Worm (Caenorhabditis elegans): ENCODE data around the gene srg-15.

Gene srg-15

ce11 chrII:8726700-8727099, 16.5 kb upstream of the srg-15 start, which contains the start of gene T01B7.9:
Gene T01B7.9, minus strand, starts transcription at chrII:8726800.
- no peak for TF ChIP-seq nhr-11 (tag; optimal IDR thresholded peaks at IDR 0.05)
- no peak for TF ChIP-seq pha-4 (tag; optimal IDR thresholded peaks at IDR 0.05)
- no peak for TF ChIP-seq lin-15B (tag; optimal IDR thresholded peaks at IDR 0.05)
- no peak for TF ChIP-seq nhr-28 (tag; optimal IDR thresholded peaks at IDR 0.05)
- no peak for TF ChIP-seq R02D3.7 (tag; optimal IDR thresholded peaks at IDR 0.05)
- TF ChIP-seq elt-3 (tag; optimal IDR thresholded peaks at IDR 0.05): no peak
- TF ChIP-seq skn-1 (tag; optimal IDR thresholded peaks at IDR 0.05): no peak
- TF ChIP-seq ceh-9 (tag; optimal IDR thresholded peaks at IDR 0.05): no peak
- TF ChIP-seq ztf-11 (tag; optimal IDR thresholded peaks at IDR 0.05): no peak
- no peak for TF ChIP-seq unc-62 (GFP tag; optimal IDR thresholded peaks at IDR 0.05)
- TF ChIP-seq ceh-28 (tag; optimal IDR thresholded peaks at IDR 0.05): no peak
- no peak for TF ChIP-seq ceh-16 (tag; optimal IDR thresholded peaks at IDR 0.05)
- no peak for TF ChIP-seq zag-1 (tag; optimal IDR thresholded peaks at IDR 0.05)
- TF ChIP-seq hmg-11 (tag; optimal IDR thresholded peaks at IDR 0.05): no peak
- no peak for TF ChIP-seq egl-5 (tag; optimal IDR thresholded peaks at IDR 0.05)
- TF ChIP-seq nhr-43 (tag; optimal IDR thresholded peaks at IDR 0.05; ENCODE audit: poor library complexity, severe bottlenecking): no peak
- TF ChIP-seq fkh-10 (GFP tag; optimal IDR thresholded peaks at IDR 0.05): no peak
- TF ChIP-seq aly-2 (tag; optimal IDR thresholded peaks at IDR 0.05): no peak
- TF ChIP-seq lsy-12 (tag; optimal IDR thresholded peaks at IDR 0.05): no peak
- no peak for TF ChIP-seq fos-1 (tag; optimal IDR thresholded peaks at IDR 0.05)

- TF ChIP-seq pha-4 (tag; optimal IDR thresholded peaks at IDR 0.05) (no peak), ceh-82 (tag; optimal IDR thresholded peaks at IDR 0.05) (no peak), ztf-4 (tag; optimal IDR thresholded peaks at IDR 0.05) (no peak), hmg-11 (tag; optimal IDR thresholded peaks at IDR 0.05) (no peak), aly-2 (tag; optimal IDR thresholded peaks at IDR 0.05) (no peak), egl-27 (tag; optimal IDR thresholded peaks at IDR 0.05) (no peak), unc-62 (GFP tag; optimal IDR thresholded peaks at IDR 0.05) (no peak), ceh-9 (tag; optimal IDR thresholded peaks at IDR 0.05) (no peak), nhr-23 (tag; optimal IDR thresholded peaks at IDR 0.05) (no peak), nhr-237 (tag; optimal IDR thresholded peaks at IDR 0.05) (no peak), elt-2 (tag; optimal IDR thresholded peaks at IDR 0.05) (no peak), ceh-16 (tag; optimal IDR thresholded peaks at IDR 0.05) (no peak), ztf-11 (tag; optimal IDR thresholded peaks at IDR 0.05) (no peak), nfya-1 (tag; optimal IDR thresholded peaks at IDR 0.05; ENCODE audit: insufficient read depth) (no peak), egl-5 (tag; optimal IDR thresholded peaks at IDR 0.05) (no peak)
These were observed 11.8 kb upstream of the srg-15 start, which contains the start of gene trcs-2 for ce11 chrII:8721955-8722524. Gene trcs-2, plus strand, starts transcription at chrII:8722474.

- TF ChIP-seq elt-1 (tag; optimal IDR thresholded peaks at IDR 0.05): peak; percentile 98
- TF ChIP-seq fkh-10 (GFP tag; optimal IDR thresholded peaks at IDR 0.05): no peak
- peak; percentile 93 for TF ChIP-seq nhr-25 (tag; optimal IDR thresholded peaks at IDR 0.05)
- peak; percentile 66 for TF ChIP-seq nhr-23 (tag; optimal IDR thresholded peaks at IDR 0.05)
These were observed 7.4 kb upstream of the srg-15 start for ce11 chrII:8717579-8717978.

ce11 chrII:8716231-8716878, 6.1 kb upstream of the srg-15 start, which contains the start of the genes cyn-11 and T01B7.5:
Gene cyn-11, minus strand, starts transcription at chrII:8716281.
Gene T01B7.5, plus strand, starts transcription at chrII:8716828.
- TF ChIP-seq fos-1 (tag; optimal IDR thresholded peaks at IDR 0.05) (no peak), unc-39 (tag; optimal IDR thresholded peaks at IDR 0.05) (no peak), mml-1 (tag; optimal IDR thresholded peaks at IDR 0.05) (no peak), lsy-12 (tag; optimal IDR thresholded peaks at IDR 0.05) (no peak), hmg-11 (tag; optimal IDR thresholded peaks at IDR 0.05) (no peak), ceh-28 (tag; optimal IDR thresholded peaks at IDR 0.05) (no peak), snpc-4 (tag; optimal IDR thresholded peaks at IDR 0.05) (peak; percentile 16), nhr-77 (tag; optimal IDR thresholded peaks at IDR 0.05) (no peak), nhr-23 (tag; optimal IDR thresholded peaks at IDR 0.05) (peak; percentile 29), ceh-9 (tag; optimal IDR thresholded peaks at IDR 0.05) (no peak), nhr-67 (tag; optimal IDR thresholded peaks at IDR 0.05) (no peak), nhr-12 (tag; optimal IDR thresholded peaks at IDR 0.05) (no peak), ceh-82 (tag; optimal IDR thresholded peaks at IDR 0.05) (no peak), daf-12 (tag; optimal IDR thresholded peaks at IDR 0.05) (no peak), fkh-2 (tag; optimal IDR thresholded peaks at IDR 0.05) (no peak), nhr-43 (tag; optimal IDR thresholded peaks at IDR 0.05; ENCODE audit: poor library complexity, severe bottlenecking) (no peak), unc-62 (GFP tag; optimal IDR thresholded peaks at IDR 0.05) (no peak), fkh-10 (GFP tag; optimal IDR thresholded peaks at IDR 0.05) (no peak), zag-1 (tag; optimal IDR thresholded peaks at IDR 0.05) (no peak), lin-15B (tag; optimal IDR thresholded peaks at IDR 0.05) (peak; percentile 2), tbx-2 (tag; optimal IDR thresholded peaks at IDR 0.05) (no peak), nhr-237 (tag; optimal IDR thresholded peaks at IDR 0.05) (no peak), lin-39 (tag; optimal IDR thresholded peaks at IDR 0.05) (no peak), skn-1 (tag; optimal IDR thresholded peaks at IDR 0.05) (no peak), pha-4 (tag; optimal IDR thresholded peaks at IDR 0.05) (peak; percentile 41), nhr-11 (tag; optimal IDR thresholded peaks at IDR 0.05) (no peak), ztf-11 (tag; optimal IDR thresholded peaks at IDR 0.05) (no peak), R02D3.7 (tag; optimal IDR thresholded peaks at IDR 0.05) (no peak), nhr-25 (tag; optimal IDR thresholded peaks at IDR 0.05) (no peak), ceh-16 (tag; optimal IDR thresholded peaks at IDR 0.05) (no peak), mdl-1 (tag; optimal IDR thresholded peaks at IDR 0.05) (no peak), elt-1 (tag; optimal IDR thresholded peaks at IDR 0.05) (no peak), eor-1 (tag; optimal IDR thresholded peaks at IDR 0.05) (no peak), nfya-1 (tag; optimal IDR thresholded peaks at IDR 0.05; ENCODE audit: insufficient read depth) (peak; percentile 39), jun-1 (tag; optimal IDR thresholded peaks at IDR 0.05) (no peak)
